Fruit fly (Drosophila melanogaster) whole organism, adult: Measurements from ENCODE around the gene Btk.

Experiments used
- CG12768 ChIP-seq: fragments of 200-800 bp; sonication (Bioruptor generic); optimal IDR thresholded peaks from 2 replicates; lab custom pipeline; 2017; ENCODE audit warnings: missing biosample characterization, missing genetic modification characterization, mild to moderate bottlenecking, moderate library complexity, missing genetic modification reagents
- CG14711 ChIP-seq: fragments of 200-800 bp; sonication (Bioruptor generic); optimal IDR thresholded peaks from 2 replicates; lab custom pipeline; 2018; ENCODE audit warnings: missing biosample characterization, mild to moderate bottlenecking, missing genetic modification characterization, moderate library complexity
- CG1620 ChIP-seq: fragments of 200-800 bp; sonication (Bioruptor generic); optimal IDR thresholded peaks from 2 replicates; lab custom pipeline; 2016; ENCODE audit warnings: missing biosample characterization, missing genetic modification characterization
- CG5204 ChIP-seq: fragments of 200-800 bp; sonication (Bioruptor generic); optimal IDR thresholded peaks from 2 replicates; lab custom pipeline; 2016; ENCODE audit warnings: missing biosample characterization, missing genetic modification characterization
- CG7045 ChIP-seq: fragments of 200-800 bp; sonication (Bioruptor generic); optimal IDR thresholded peaks from 2 replicates; lab custom pipeline; 2017; ENCODE audit warnings: missing biosample characterization, mild to moderate bottlenecking, missing genetic modification characterization
- CG7101 ChIP-seq: fragments of 200-800 bp; sonication (Bioruptor generic); optimal IDR thresholded peaks from 2 replicates; lab custom pipeline; 2018; ENCODE audit warnings: missing biosample characterization, mild to moderate bottlenecking, missing genetic modification characterization, moderate library complexity
- Clk ChIP-seq: fragments of 200-800 bp; sonication (Bioruptor generic); optimal IDR thresholded peaks from 2 replicates; lab custom pipeline; 2017; ENCODE audit warnings: missing biosample characterization, missing genetic modification characterization
- Mnt ChIP-seq: fragments of 200-800 bp; sonication (Bioruptor generic); optimal IDR thresholded peaks from 2 replicates; lab custom pipeline; 2016; ENCODE audit warnings: missing biosample characterization, mild to moderate bottlenecking, missing genetic modification characterization
- bab1 ChIP-seq: fragments of 200-800 bp; sonication (Bioruptor generic); optimal IDR thresholded peaks from 3 replicates; lab custom pipeline; 2019; ENCODE audit warnings: missing biosample characterization, mild to moderate bottlenecking, missing genetic modification characterization, moderate library complexity
- cic ChIP-seq: fragments of 200-800 bp; sonication (Bioruptor generic); optimal IDR thresholded peaks from 2 replicates; lab custom pipeline; 2017; ENCODE audit warnings: missing biosample characterization, mild to moderate bottlenecking, missing genetic modification characterization, moderate library complexity
- kay ChIP-seq: fragments of 200-800 bp; sonication (Bioruptor generic); peaks from one replicate; lab custom pipeline; 2016; ENCODE audit warnings: missing biosample characterization, missing genetic modification characterization, borderline replicate concordance
- ovo ChIP-seq: fragments of 200-800 bp; sonication (Bioruptor generic); optimal IDR thresholded peaks from 2 replicates; lab custom pipeline; 2016; ENCODE audit warnings: missing biosample characterization, missing genetic modification characterization
- pad ChIP-seq: fragments of 200-800 bp; sonication (Bioruptor generic); optimal IDR thresholded peaks from 3 replicates; lab custom pipeline; 2017; ENCODE audit warnings: missing biosample characterization, missing genetic modification characterization, mild to moderate bottlenecking, moderate library complexity, missing genetic modification reagents
- toe ChIP-seq: fragments of 200-800 bp; sonication (Bioruptor generic); optimal IDR thresholded peaks from 2 replicates; lab custom pipeline; 2016; ENCODE audit warnings: missing biosample characterization, missing genetic modification characterization

- no peak for TF ChIP-seq CG14711 (tag; lab: Kevin White, UChicago)
- TF ChIP-seq toe (GFP tag; lab: Kevin White, UChicago): no peak
- TF ChIP-seq Mnt (GFP tag; lab: Kevin White, UChicago): no peak
- TF ChIP-seq CG5204 (GFP tag; lab: Kevin White, UChicago): no peak
- TF ChIP-seq kay (GFP tag; lab: Kevin White, UChicago): no peak
- no peak for TF ChIP-seq CG1620 (GFP tag; lab: Kevin White, UChicago)
- no peak for TF ChIP-seq Clk (GFP tag; lab: Kevin White, UChicago)
- TF ChIP-seq CG7101 (tag; lab: Kevin White, UChicago): no peak
- TF ChIP-seq pad: no peak
- no peak for TF ChIP-seq bab1
- TF ChIP-seq cic (GFP tag; lab: Kevin White, UChicago): no peak
- TF ChIP-seq CG7045 (GFP tag; lab: Kevin White, UChicago): no peak
- no peak for TF ChIP-seq CG12768
- no peak for TF ChIP-seq ovo (GFP tag; lab: Kevin White, UChicago)
Observed at dm6 chr2L:8333185-8333584, 32.3 kb upstream of the Btk start.
